Worm (Caenorhabditis elegans) whole organism, L1 larva: ENCODE data around the gene F52E1.3.

Experiments used
- ceh-63 ChIP-seq: fragments of 200-800 bp; sonication (Bioruptor generic); optimal IDR thresholded peaks from 2 replicates; lab custom pipeline; 2018; ENCODE audit warnings: mild to moderate bottlenecking, missing genetic modification characterization, missing compliant biosample characterization
- hlh-17 ChIP-seq: fragments of 200-800 bp; sonication (Bioruptor generic); optimal IDR thresholded peaks from 2 replicates; lab custom pipeline; 2018; ENCODE audit warnings: missing genetic modification characterization, mild to moderate bottlenecking, missing compliant biosample characterization, moderate library complexity, borderline replicate concordance
- jun-1 ChIP-seq: fragments of 150-350 bp; optimal IDR thresholded peaks from 2 replicates; lab custom pipeline; 2014; ENCODE audit warnings: missing biosample characterization, missing genetic modification reagents, missing genetic modification characterization
- lin-15B ChIP-seq: fragments of 150-350 bp; sonication (generic microtip); optimal IDR thresholded peaks from 3 replicates; lab custom pipeline; 2014; ENCODE audit warnings: missing biosample characterization, missing genetic modification characterization
- lsy-2 ChIP-seq, 2 experiments: fragments of 150-350 bp; optimal IDR thresholded peaks; 2 replicates each; lab custom pipeline; 2014; ENCODE audit warnings: missing biosample characterization in 2 of 2, missing genetic modification characterization in 2 of 2
- mdl-1 ChIP-seq, 2 experiments: fragments of 150-350 bp; optimal IDR thresholded peaks; 2 replicates each; lab custom pipeline; 2014 to 2017; ENCODE audit warnings: missing biosample characterization in 2 of 2, missing genetic modification characterization in 2 of 2, inconsistent platforms in 1 of 2
- nhr-11 ChIP-seq: fragments of 150-350 bp; optimal IDR thresholded peaks from 2 replicates; lab custom pipeline; 2014; ENCODE audit warnings: missing biosample characterization, missing genetic modification characterization
- nhr-237 ChIP-seq: fragments of 150-350 bp; optimal IDR thresholded peaks from 2 replicates; lab custom pipeline; 2014; ENCODE audit warnings: missing biosample characterization, missing genetic modification characterization
- nhr-90 ChIP-seq: sonication (generic microtip); optimal IDR thresholded peaks from 2 replicates; lab custom pipeline; 2016; ENCODE audit warnings: mild to moderate bottlenecking, missing genetic modification characterization, missing compliant biosample characterization; ENCODE audit not compliant: poor library complexity
- sptf-1 ChIP-seq: fragments of 150-350 bp; optimal IDR thresholded peaks from 2 replicates; lab custom pipeline; 2014; ENCODE audit warnings: missing biosample characterization, missing genetic modification characterization
- unc-62 ChIP-seq: fragments of 150-350 bp; optimal IDR thresholded peaks from 2 replicates; lab custom pipeline; 2014; ENCODE audit warnings: missing biosample characterization, missing genetic modification reagents, missing genetic modification characterization
- unc-86 ChIP-seq: sonication (generic microtip); optimal IDR thresholded peaks from 2 replicates; lab custom pipeline; 2016; ENCODE audit warnings: missing genetic modification characterization, missing compliant biosample characterization
- zag-1 ChIP-seq: fragments of 150-350 bp; optimal IDR thresholded peaks from 2 replicates; lab custom pipeline; 2014; ENCODE audit warnings: missing biosample characterization, missing genetic modification characterization

ce11 chrV:8349950-8350349 is 44.6 kb upstream of the F52E1.3 start:
- TF ChIP-seq jun-1 (tag; lab: Kevin White, UChicago) (no peak), zag-1 (tag; lab: Kevin White, UChicago) (no peak), nhr-237 (tag; lab: Kevin White, UChicago) (no peak), nhr-11 (tag; lab: Kevin White, UChicago) (no peak), lin-15B (tag; lab: Kevin White, UChicago) (no peak), sptf-1 (no peak), unc-62 (no peak), lsy-2 (tag; optimal IDR thresholded peaks at IDR 0.05; lab: Kevin White, UChicago) (no peak), ceh-63 (GFP tag; lab: Kevin White, UChicago) (no peak), unc-86 (tag; lab: Kevin White, UChicago) (no peak), hlh-17 (GFP tag; lab: Kevin White, UChicago) (no peak), mdl-1 (tag; optimal IDR thresholded peaks at IDR 0.05; lab: Kevin White, UChicago) (no peak), nhr-90 (tag; lab: Kevin White, UChicago) (no peak)
